Fruit fly (Drosophila melanogaster) whole organism, embryonic: ENCODE data around the gene CG32189.

Source experiments
- Atf-2 ChIP-seq: fragments of 200-800 bp; sonication (Bioruptor generic); optimal IDR thresholded peaks from 2 replicates; lab custom pipeline; 2016; ENCODE audit warnings: missing biosample characterization, missing genetic modification characterization
- Bgb ChIP-seq: fragments of 200-800 bp; sonication (Bioruptor generic); IDR thresholded peaks from 2 replicates; pipeline ENCODE4 v1.3.6; 2022; ENCODE audit warnings: missing biosample characterization, missing genetic modification characterization; ENCODE audit not compliant: partially characterized antibody
- CG10209 ChIP-seq: fragments of 200-800 bp; sonication (Bioruptor generic); optimal IDR thresholded peaks from 3 replicates; lab custom pipeline; 2017; ENCODE audit warnings: missing biosample characterization, mild to moderate bottlenecking, missing genetic modification characterization, missing genetic modification reagents
- CG10565 ChIP-seq: fragments of 200-800 bp; sonication (Bioruptor generic); optimal IDR thresholded peaks from 3 replicates; lab custom pipeline; 2016; ENCODE audit warnings: missing biosample characterization, mild to moderate bottlenecking, missing genetic modification characterization
- CG10654 ChIP-seq: fragments of 200-800 bp; sonication (Bioruptor generic); optimal IDR thresholded peaks from 2 replicates; lab custom pipeline; 2016; ENCODE audit warnings: missing biosample characterization, missing genetic modification characterization
- CG11696 ChIP-seq: fragments of 200-800 bp; sonication (Bioruptor generic); IDR thresholded peaks from 2 replicates; pipeline ENCODE4 v1.3.6; 2022; ENCODE audit warnings: missing biosample characterization, missing genetic modification characterization
- CG13123 ChIP-seq: fragments of 200-800 bp; sonication (Bioruptor generic); optimal IDR thresholded peaks from 2 replicates; lab custom pipeline; 2016; ENCODE audit warnings: missing biosample characterization, missing genetic modification characterization
- CG13624 ChIP-seq: fragments of 200-800 bp; sonication (Bioruptor generic); optimal IDR thresholded peaks from 2 replicates; lab custom pipeline; 2016; ENCODE audit warnings: missing biosample characterization, missing genetic modification characterization
- CG14441 ChIP-seq: fragments of 200-800 bp; sonication (Bioruptor generic); IDR thresholded peaks from 2 replicates; pipeline ENCODE4 v1.3.6; 2022; ENCODE audit warnings: missing biosample characterization, missing genetic modification characterization
- CG15514 ChIP-seq: fragments of 200-800 bp; sonication (Bioruptor generic); optimal IDR thresholded peaks from 3 replicates; lab custom pipeline; 2017; ENCODE audit warnings: missing biosample characterization, missing genetic modification characterization, mild to moderate bottlenecking, moderate library complexity, missing genetic modification reagents
- CG15696 ChIP-seq: fragments of 200-800 bp; sonication (Bioruptor generic); optimal IDR thresholded peaks from 2 replicates; lab custom pipeline; 2019; ENCODE audit warnings: missing biosample characterization, mild to moderate bottlenecking, missing genetic modification characterization, moderate library complexity
- CG1602 ChIP-seq: fragments of 200-800 bp; sonication (Bioruptor generic); optimal IDR thresholded peaks from 3 replicates; lab custom pipeline; 2016; ENCODE audit warnings: missing biosample characterization, missing genetic modification characterization
- CG1603 ChIP-seq: fragments of 200-800 bp; sonication (Bioruptor generic); optimal IDR thresholded peaks from 2 replicates; lab custom pipeline; 2019; ENCODE audit warnings: missing biosample characterization, mild to moderate bottlenecking, missing genetic modification characterization, moderate library complexity
- CG1647 ChIP-seq: fragments of 200-800 bp; sonication (Bioruptor generic); optimal IDR thresholded peaks from 3 replicates; lab custom pipeline; 2016; ENCODE audit warnings: missing biosample characterization, missing genetic modification characterization
- CG31441 ChIP-seq: fragments of 200-800 bp; sonication (Bioruptor generic); IDR thresholded peaks from 2 replicates; pipeline ENCODE4 v1.3.6; 2022; ENCODE audit warnings: missing biosample characterization, missing genetic modification characterization
- CG34224 ChIP-seq: fragments of 200-800 bp; sonication (Bioruptor generic); IDR thresholded peaks from 3 replicates; pipeline ENCODE4 v1.3.6; 2022; ENCODE audit warnings: missing biosample characterization, missing genetic modification characterization; ENCODE audit not compliant: partially characterized antibody
- CG34376 ChIP-seq: fragments of 200-800 bp; sonication (Bioruptor generic); optimal IDR thresholded peaks from 2 replicates; lab custom pipeline; 2018; ENCODE audit warnings: missing biosample characterization, mild to moderate bottlenecking, missing genetic modification characterization
- CG43689 ChIP-seq: fragments of 200-800 bp; sonication (Bioruptor generic); IDR thresholded peaks from 2 replicates; pipeline ENCODE4 v1.3.6; 2022; ENCODE audit warnings: missing biosample characterization, missing genetic modification characterization
- CG4424 ChIP-seq: fragments of 200-800 bp; sonication (Bioruptor generic); optimal IDR thresholded peaks from 3 replicates; lab custom pipeline; 2016; ENCODE audit warnings: missing biosample characterization, missing genetic modification characterization
- CG6272 ChIP-seq: fragments of 200-800 bp; sonication (Bioruptor generic); IDR thresholded peaks from 2 replicates; pipeline ENCODE4 v1.3.6; 2022; ENCODE audit warnings: missing biosample characterization, missing genetic modification characterization
- CG6689 ChIP-seq: fragments of 200-800 bp; sonication (Bioruptor generic); IDR thresholded peaks from 2 replicates; pipeline ENCODE4 v1.3.6; 2022; ENCODE audit warnings: missing biosample characterization, missing genetic modification characterization
- CG7271 ChIP-seq: fragments of 200-800 bp; sonication (Bioruptor generic); optimal IDR thresholded peaks from 2 replicates; lab custom pipeline; 2018; ENCODE audit warnings: missing biosample characterization, mild to moderate bottlenecking, missing genetic modification characterization, moderate library complexity
- CG8388 ChIP-seq: fragments of 200-800 bp; sonication (Bioruptor generic); optimal IDR thresholded peaks from 2 replicates; lab custom pipeline; 2019; ENCODE audit warnings: missing biosample characterization, mild to moderate bottlenecking, missing genetic modification characterization, moderate library complexity
- CG9817 ChIP-seq: fragments of 200-800 bp; sonication (Bioruptor generic); optimal IDR thresholded peaks from 2 replicates; lab custom pipeline; 2018; ENCODE audit warnings: missing biosample characterization, mild to moderate bottlenecking, missing genetic modification characterization, moderate library complexity
- CrebB ChIP-seq: fragments of 200-800 bp; sonication (Bioruptor generic); optimal IDR thresholded peaks from 3 replicates; lab custom pipeline; 2018; ENCODE audit warnings: missing biosample characterization, mild to moderate bottlenecking, missing genetic modification characterization
- Dll ChIP-seq: fragments of 200-800 bp; sonication (Bioruptor generic); IDR thresholded peaks from 4 replicates; pipeline ENCODE4 v1.3.6; 2022; ENCODE audit warnings: missing biosample characterization, missing genetic modification characterization; ENCODE audit not compliant: partially characterized antibody
- E2f2 ChIP-seq: fragments of 200-800 bp; sonication (Bioruptor generic); IDR thresholded peaks from 2 replicates; pipeline ENCODE4 v1.3.6; 2022; ENCODE audit warnings: missing biosample characterization, missing genetic modification characterization
- Elba2 ChIP-seq: fragments of 200-800 bp; sonication (Bioruptor generic); optimal IDR thresholded peaks from 3 replicates; lab custom pipeline; 2016; ENCODE audit warnings: missing biosample characterization, missing genetic modification characterization
- HmgZ ChIP-seq: fragments of 200-800 bp; sonication (Bioruptor generic); optimal IDR thresholded peaks from 2 replicates; lab custom pipeline; 2018; ENCODE audit warnings: missing biosample characterization, mild to moderate bottlenecking, missing genetic modification characterization
- Hmr ChIP-seq: fragments of 200-800 bp; sonication (Bioruptor generic); optimal IDR thresholded peaks from 3 replicates; lab custom pipeline; 2017; ENCODE audit warnings: mild to moderate bottlenecking, missing biosample characterization, missing genetic modification reagents, missing genetic modification characterization
- Hr78 ChIP-seq, 2 experiments: fragments of 200-800 bp in 1 of 2; fragments of >200 bp in 1 of 2; sonication (Bioruptor generic) in 1 of 2; optimal IDR thresholded peaks; 2 replicates each; lab custom pipeline; 2017 to 2019; ENCODE audit warnings: missing biosample characterization in 2 of 2, missing genetic modification characterization in 2 of 2, mild to moderate bottlenecking in 1 of 2, moderate library complexity in 1 of 2
- Optix ChIP-seq: fragments of 200-800 bp; sonication (Bioruptor generic); IDR thresholded peaks from 3 replicates; pipeline ENCODE4 v1.3.6; 2022; ENCODE audit warnings: missing biosample characterization, missing genetic modification characterization
- Rfx ChIP-seq: fragments of 200-800 bp; sonication (Bioruptor generic); IDR thresholded peaks from 2 replicates; pipeline ENCODE4 v1.3.6; 2022; ENCODE audit warnings: missing biosample characterization, missing genetic modification characterization
- ab ChIP-seq: fragments of 200-800 bp; sonication (Bioruptor generic); optimal IDR thresholded peaks from 2 replicates; lab custom pipeline; 2016; ENCODE audit warnings: missing biosample characterization, missing genetic modification characterization
- abd-A ChIP-seq: fragments of 200-800 bp; sonication (Bioruptor generic); optimal IDR thresholded peaks from 3 replicates; lab custom pipeline; 2019; ENCODE audit warnings: missing biosample characterization, mild to moderate bottlenecking, missing genetic modification characterization, moderate library complexity
- br ChIP-seq: fragments of >200 bp; optimal IDR thresholded peaks from 2 replicates; lab custom pipeline; 2017
- dmrt11E ChIP-seq: fragments of 200-800 bp; sonication (Bioruptor generic); optimal IDR thresholded peaks from 3 replicates; lab custom pipeline; 2018; ENCODE audit warnings: missing biosample characterization, mild to moderate bottlenecking, missing genetic modification characterization, moderate library complexity
- grn ChIP-seq: fragments of 200-800 bp; sonication (Bioruptor generic); optimal IDR thresholded peaks from 3 replicates; lab custom pipeline; 2017; ENCODE audit warnings: missing biosample characterization, missing genetic modification characterization
- insv ChIP-seq, 2 experiments: fragments of 200-800 bp; sonication (Bioruptor generic); optimal IDR thresholded peaks; 3 replicates each; lab custom pipeline; 2016 to 2018; ENCODE audit warnings: missing biosample characterization in 2 of 2, missing genetic modification characterization in 2 of 2
- nmo ChIP-seq: fragments of 200-800 bp; sonication (Bioruptor generic); optimal IDR thresholded peaks from 2 replicates; lab custom pipeline; 2018; ENCODE audit warnings: missing biosample characterization, mild to moderate bottlenecking, missing genetic modification characterization, moderate library complexity
- odd ChIP-seq: fragments of 200-800 bp; sonication (Bioruptor generic); optimal IDR thresholded peaks from 2 replicates; lab custom pipeline; 2017; ENCODE audit warnings: missing biosample characterization, mild to moderate bottlenecking, missing genetic modification characterization
- otp ChIP-seq: fragments of 200-800 bp; sonication (Bioruptor generic); IDR thresholded peaks from 3 replicates; pipeline ENCODE4, ENCODE4 v1.3.6; 2022; ENCODE audit warnings: missing biosample characterization, missing genetic modification characterization
- pfk ChIP-seq: fragments of 200-800 bp; sonication (Bioruptor generic); optimal IDR thresholded peaks from 2 replicates; lab custom pipeline; 2018; ENCODE audit warnings: missing biosample characterization, mild to moderate bottlenecking, missing genetic modification characterization, moderate library complexity
- pzg ChIP-seq: fragments of 200-800 bp; sonication (Bioruptor generic); optimal IDR thresholded peaks from 3 replicates; lab custom pipeline; 2018; ENCODE audit warnings: missing biosample characterization, mild to moderate bottlenecking, missing genetic modification characterization, moderate library complexity
- repo ChIP-seq: fragments of 200-800 bp; sonication (Bioruptor generic); optimal IDR thresholded peaks from 2 replicates; lab custom pipeline; 2016; ENCODE audit warnings: missing biosample characterization, missing genetic modification characterization
- slbo ChIP-seq: fragments of 200-800 bp; sonication (Bioruptor generic); IDR thresholded peaks from 2 replicates; pipeline ENCODE4 v1.3.6; 2022; ENCODE audit warnings: missing biosample characterization, missing genetic modification characterization
- tna ChIP-seq: fragments of 200-800 bp; sonication (Bioruptor generic); IDR thresholded peaks from 2 replicates; pipeline ENCODE4 v1.3.6; 2022; ENCODE audit warnings: missing biosample characterization, missing genetic modification characterization; ENCODE audit not compliant: partially characterized antibody
- zen2 ChIP-seq: fragments of 200-800 bp; sonication (Bioruptor generic); IDR thresholded peaks from 3 replicates; pipeline ENCODE4 v1.3.6; 2022; ENCODE audit warnings: missing biosample characterization, missing genetic modification characterization; ENCODE audit not compliant: partially characterized antibody
- zfh1 ChIP-seq: fragments of 200-800 bp; sonication (Bioruptor generic); IDR thresholded peaks from 3 replicates; pipeline ENCODE4 v1.3.6; 2022; ENCODE audit warnings: missing biosample characterization, missing genetic modification characterization
- zfh2 ChIP-seq: fragments of 200-800 bp; sonication (Bioruptor generic); optimal IDR thresholded peaks from 2 replicates; lab custom pipeline; 2016; ENCODE audit warnings: missing biosample characterization, missing genetic modification characterization

Gene CG32189

DNA sequence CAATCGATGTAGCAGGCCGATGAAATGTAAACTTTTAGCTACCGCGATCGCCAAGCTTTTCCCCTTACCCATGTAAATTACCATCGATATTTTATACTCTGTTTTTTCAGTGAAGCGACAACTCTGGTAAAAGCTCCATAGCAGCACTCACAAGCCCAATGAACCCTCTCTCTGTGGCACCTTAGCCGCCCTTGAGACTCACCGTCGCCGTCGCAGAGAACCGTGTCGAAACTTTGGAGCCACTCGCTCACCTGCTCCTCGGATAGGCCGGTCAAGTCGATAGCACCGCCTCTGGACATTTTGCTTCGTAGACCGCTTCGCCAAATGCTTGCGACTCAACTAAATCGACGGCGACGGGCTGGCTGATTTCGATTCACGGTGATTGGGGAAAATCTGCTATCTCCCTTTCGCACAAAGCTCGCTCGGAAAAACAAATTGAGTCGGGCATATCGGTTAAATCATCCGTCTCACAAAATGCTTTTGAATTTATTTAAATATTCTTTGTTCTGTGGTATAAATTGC, 6.2 kb upstream of the CG32189 start, which contains the start of gene CG5577 (continued):
- no peak for TF ChIP-seq CG8388 (GFP tag; lab: Kevin White, UChicago)
- peak; percentile 67 for TF ChIP-seq Dll
- peak; percentile 46 for TF ChIP-seq Hmr (GFP tag; lab: Kevin White, UChicago)
- TF ChIP-seq grn = no peak
- no peak for TF ChIP-seq E2f2 (GFP tag; lab: Robert Waterston, UW)
- peak; percentile 74 for TF ChIP-seq Bgb
- TF ChIP-seq Rfx (GFP tag; lab: Robert Waterston, UW) = peak; percentile 63
- peak; percentile 36 for TF ChIP-seq pzg (GFP tag; lab: Kevin White, UChicago)
- no peak for TF ChIP-seq pfk
- no peak for TF ChIP-seq CG9817 (tag; lab: Kevin White, UChicago)
- TF ChIP-seq CG15514 (GFP tag; lab: Kevin White, UChicago) = peak; percentile 56
- TF ChIP-seq CG34376 (GFP tag; lab: Kevin White, UChicago) = peak; percentile 91
- TF ChIP-seq tna (GFP tag; lab: Robert Waterston, UW) = peak; percentile 42; the same call in 1 of the 2 replicates
- no peak for TF ChIP-seq CG14441
- no peak for TF ChIP-seq Optix (GFP tag; lab: Robert Waterston, UW)
- TF ChIP-seq CG10209 (GFP tag; lab: Kevin White, UChicago) = no peak
- TF ChIP-seq CG11696 = no peak
- no peak for TF ChIP-seq ab (GFP tag; lab: Kevin White, UChicago)
- peak; percentile 9 for TF ChIP-seq zfh2 (GFP tag; lab: Kevin White, UChicago)
- no peak for TF ChIP-seq CG1647 (GFP tag; lab: Kevin White, UChicago)
- no peak for TF ChIP-seq br (lab: Kevin White, UChicago)
- peak; percentile 32; the same call in 1 of the 2 replicates for TF ChIP-seq CG6689 (GFP tag; lab: Robert Waterston, UW)
- no peak for TF ChIP-seq CG6272 (GFP tag; lab: Robert Waterston, UW)
- TF ChIP-seq Hr78 (GFP tag; optimal IDR thresholded peaks at IDR 0.05; lab: Kevin White, UChicago) = peak in 1 of 2 experiments; percentile 13
- peak; percentile 65 for TF ChIP-seq zen2 (GFP tag; lab: Robert Waterston, UW)
- TF ChIP-seq zfh1 (GFP tag; lab: Robert Waterston, UW) = no peak
- no peak for TF ChIP-seq CG31441 (GFP tag; lab: Robert Waterston, UW)
- no peak for TF ChIP-seq nmo (GFP tag; lab: Kevin White, UChicago)
- TF ChIP-seq dmrt11E (tag; lab: Kevin White, UChicago) = no peak
- TF ChIP-seq CG7271 = no peak
- TF ChIP-seq CG1602 = no peak
- TF ChIP-seq odd (GFP tag; lab: Kevin White, UChicago) = peak; percentile 10
- no peak for TF ChIP-seq CrebB (tag; lab: Kevin White, UChicago)
- peak; percentile 75 for TF ChIP-seq HmgZ (tag; lab: Kevin White, UChicago)
- no peak for TF ChIP-seq CG15696
- peak; percentile 9 for TF ChIP-seq CG1603 (tag; lab: Kevin White, UChicago)
- no peak for TF ChIP-seq CG13123 (GFP tag; lab: Kevin White, UChicago)
- TF ChIP-seq CG43689 (GFP tag; lab: Robert Waterston, UW) = no peak
- TF ChIP-seq CG13624 (GFP tag; lab: Kevin White, UChicago) = peak; percentile 27
- peak; percentile 60 for TF ChIP-seq CG34224 (GFP tag; lab: Robert Waterston, UW)
- peak; percentile 39; the same call in 1 of the 2 replicates for TF ChIP-seq slbo (GFP tag; lab: Robert Waterston, UW)
- TF ChIP-seq insv (GFP tag; optimal IDR thresholded peaks at IDR 0.05; lab: Kevin White, UChicago) = no peak
- TF ChIP-seq Elba2 (GFP tag; lab: Kevin White, UChicago) = no peak
- TF ChIP-seq CG4424 = no peak
- no peak for TF ChIP-seq Atf-2 (GFP tag; lab: Kevin White, UChicago)
- TF ChIP-seq abd-A (tag; lab: Kevin White, UChicago) = no peak
- no peak for TF ChIP-seq repo (GFP tag; lab: Kevin White, UChicago)
- no peak for TF ChIP-seq CG10654
- 0 out of 3 replicates have a peak, but pooled peaks have one; percentile 27 for TF ChIP-seq otp (GFP tag; lab: Robert Waterston, UW)
- no peak for TF ChIP-seq CG10565
